Worm (Caenorhabditis elegans) whole organism, L3 larva: ENCODE data around the gene ugt-63.

Source experiments
- aly-2 ChIP-seq: fragments of 150-350 bp; optimal IDR thresholded peaks from 2 replicates; lab custom pipeline; 2014; ENCODE audit warnings: missing biosample characterization, missing genetic modification characterization
- ama-1 ChIP-seq: fragments of 150-350 bp; optimal IDR thresholded peaks from 2 replicates; lab custom pipeline; 2018
- ceh-82 ChIP-seq: fragments of 150-350 bp; optimal IDR thresholded peaks from 2 replicates; lab custom pipeline; 2014; ENCODE audit warnings: missing biosample characterization, missing genetic modification characterization
- egl-27 ChIP-seq: sonication (generic microtip); optimal IDR thresholded peaks from 4 replicates; lab custom pipeline; 2017; ENCODE audit warnings: missing biosample characterization, missing genetic modification reagents, missing genetic modification characterization
- elt-3 ChIP-seq, 3 experiments: fragments of 150-350 bp in 1 of 3; sonication (generic microtip) in 2 of 3; optimal IDR thresholded peaks; 2 replicates in 2 of 3; 4 replicates in 1 of 3; lab custom pipeline; 2014 to 2017; ENCODE audit warnings: missing biosample characterization in 3 of 3, missing genetic modification characterization in 3 of 3
- lin-15B ChIP-seq: fragments of 150-350 bp; optimal IDR thresholded peaks from 2 replicates; lab custom pipeline; 2014; ENCODE audit warnings: missing biosample characterization, missing genetic modification characterization
- lin-39 ChIP-seq: fragments of 150-350 bp; optimal IDR thresholded peaks from 2 replicates; lab custom pipeline; 2018; ENCODE audit warnings: missing biosample characterization, missing genetic modification reagents, missing genetic modification characterization
- nfya-1 ChIP-seq: sonication (generic microtip); optimal IDR thresholded peaks from 2 replicates; lab custom pipeline; 2017; ENCODE audit warnings: missing genetic modification characterization, mild to moderate bottlenecking, missing compliant biosample characterization, antibody characterized with exemption, moderate library complexity; ENCODE audit not compliant: insufficient read depth
- nhr-25 ChIP-seq: sonication (generic microtip); optimal IDR thresholded peaks from 2 replicates; lab custom pipeline; 2017; ENCODE audit warnings: missing biosample characterization, missing genetic modification characterization
- nhr-43 ChIP-seq: sonication (generic microtip); optimal IDR thresholded peaks from 2 replicates; lab custom pipeline; 2016; ENCODE audit warnings: mild to moderate bottlenecking, missing genetic modification characterization, missing compliant biosample characterization; ENCODE audit not compliant: poor library complexity, severe bottlenecking
- snpc-4 ChIP-seq: fragments of 150-350 bp; optimal IDR thresholded peaks from 2 replicates; lab custom pipeline; 2014; ENCODE audit warnings: missing biosample characterization, missing genetic modification characterization
- unc-62 ChIP-seq: fragments of 150-350 bp; sonication (generic microtip); optimal IDR thresholded peaks from 4 replicates; lab custom pipeline; 2014; ENCODE audit warnings: missing biosample characterization, missing genetic modification reagents, missing genetic modification characterization

DNA sequence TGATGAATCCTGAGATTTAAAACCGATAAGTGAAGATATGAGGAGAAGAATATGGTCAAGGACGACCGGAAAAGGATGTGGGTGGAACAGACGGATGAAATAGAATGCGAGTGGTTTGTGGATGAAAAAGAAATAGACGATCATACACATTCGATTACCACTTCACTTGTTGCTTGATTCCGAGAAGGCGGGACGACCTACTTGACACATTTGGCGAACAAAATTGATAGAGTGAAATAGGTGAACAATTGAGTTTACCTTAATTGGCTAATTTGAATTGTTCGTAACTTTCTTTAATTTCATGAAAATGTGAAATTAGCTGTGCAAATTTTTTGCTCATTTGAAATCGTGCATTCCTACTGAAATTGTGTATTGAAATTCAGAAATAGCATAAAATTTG, 38.5 kb downstream of the ugt-63 start, which contains the start of gene Y58A7A.2:
- TF ChIP-seq lin-39 (tag; lab: Kevin White, UChicago) = no peak
- no peak for TF ChIP-seq elt-3 (tag; optimal IDR thresholded peaks at IDR 0.05; lab: Kevin White, UChicago)
- no peak for TF ChIP-seq nhr-43 (tag; lab: Kevin White, UChicago)
- TF ChIP-seq nhr-25 = no peak
- TF ChIP-seq egl-27 (tag; lab: Kevin White, UChicago) = no peak
- TF ChIP-seq ama-1 (lab: Kevin White, UChicago) = no peak
- no peak for TF ChIP-seq snpc-4 (tag; lab: Kevin White, UChicago)
- no peak for TF ChIP-seq nfya-1 (tag; lab: Kevin White, UChicago)
- TF ChIP-seq aly-2 (tag; lab: Kevin White, UChicago) = no peak
- no peak for TF ChIP-seq ceh-82 (tag; lab: Kevin White, UChicago)
- no peak for TF ChIP-seq unc-62 (GFP tag; lab: Kevin White, UChicago)
- TF ChIP-seq lin-15B = no peak
